Worm (Caenorhabditis elegans) whole organism, L4 larva: ENCODE measurements around the gene idpb-5.

Experiments used
- F26F4.8 ChIP-seq: fragments of 200-800 bp; sonication (Bioruptor generic); conservative IDR thresholded peaks from 2 replicates; pipeline ENCODE4 v1.3.6; 2022; ENCODE audit warnings: missing genetic modification characterization, missing compliant biosample characterization
- F44E2.7 ChIP-seq: fragments of 200-800 bp; sonication (Bioruptor generic); IDR thresholded peaks from 2 replicates; pipeline ENCODE4 v2.1.2; 2022; ENCODE audit warnings: missing genetic modification characterization, missing compliant biosample characterization
- aha-1 ChIP-seq: fragments of 150-350 bp; peaks from one replicate; lab custom pipeline; 2014; ENCODE audit warnings: missing biosample characterization, missing genetic modification characterization
- daf-12 ChIP-seq: fragments of 150-350 bp; optimal IDR thresholded peaks from 2 replicates; lab custom pipeline; 2014; ENCODE audit warnings: missing biosample characterization, missing genetic modification reagents, missing genetic modification characterization
- dmd-6 ChIP-seq: fragments of 200-800 bp; sonication (Bioruptor generic); IDR thresholded peaks from 2 replicates; pipeline ENCODE4 v1.3.6; 2022; ENCODE audit warnings: missing genetic modification reagents, missing genetic modification characterization, missing compliant biosample characterization
- dmd-9 ChIP-seq: fragments of 200-800 bp; sonication (Bioruptor generic); IDR thresholded peaks from 2 replicates; pipeline ENCODE4 v1.3.6; 2022; ENCODE audit warnings: missing genetic modification reagents, missing genetic modification characterization, missing compliant biosample characterization
- jun-1 ChIP-seq: fragments of 150-350 bp; optimal IDR thresholded peaks from 2 replicates; lab custom pipeline; 2014; ENCODE audit warnings: missing biosample characterization, missing genetic modification reagents, missing genetic modification characterization
- lin-39 ChIP-seq: fragments of 150-350 bp; optimal IDR thresholded peaks from 2 replicates; lab custom pipeline; 2014; ENCODE audit warnings: missing biosample characterization, missing genetic modification reagents, missing genetic modification characterization
- mdt-29 ChIP-seq: fragments of 200-800 bp; sonication (Bioruptor generic); IDR thresholded peaks from 2 replicates; pipeline ENCODE4 v1.3.6; 2022; ENCODE audit warnings: missing genetic modification reagents, missing genetic modification characterization, missing compliant biosample characterization
- mep-1 ChIP-seq: fragments of 150-350 bp; sonication (generic microtip); optimal IDR thresholded peaks from 3 replicates; lab custom pipeline; 2014; ENCODE audit warnings: missing biosample characterization, missing genetic modification characterization
- nhr-237 ChIP-seq: sonication (generic microtip); optimal IDR thresholded peaks from 2 replicates; lab custom pipeline; 2017; ENCODE audit warnings: missing biosample characterization, missing genetic modification characterization
- zfp-2 ChIP-seq: sonication (generic microtip); optimal IDR thresholded peaks from 2 replicates; lab custom pipeline; 2016; ENCODE audit warnings: mild to moderate bottlenecking, missing genetic modification characterization, missing compliant biosample characterization
- zip-11 ChIP-seq: fragments of 200-800 bp; sonication (Bioruptor generic); IDR thresholded peaks from 2 replicates; pipeline ENCODE4 v1.3.6; 2022; ENCODE audit warnings: missing genetic modification characterization, missing compliant biosample characterization
- ztf-7 ChIP-seq: fragments of 150-350 bp; optimal IDR thresholded peaks from 2 replicates; lab custom pipeline; 2014; ENCODE audit warnings: missing biosample characterization, missing genetic modification characterization

DNA sequence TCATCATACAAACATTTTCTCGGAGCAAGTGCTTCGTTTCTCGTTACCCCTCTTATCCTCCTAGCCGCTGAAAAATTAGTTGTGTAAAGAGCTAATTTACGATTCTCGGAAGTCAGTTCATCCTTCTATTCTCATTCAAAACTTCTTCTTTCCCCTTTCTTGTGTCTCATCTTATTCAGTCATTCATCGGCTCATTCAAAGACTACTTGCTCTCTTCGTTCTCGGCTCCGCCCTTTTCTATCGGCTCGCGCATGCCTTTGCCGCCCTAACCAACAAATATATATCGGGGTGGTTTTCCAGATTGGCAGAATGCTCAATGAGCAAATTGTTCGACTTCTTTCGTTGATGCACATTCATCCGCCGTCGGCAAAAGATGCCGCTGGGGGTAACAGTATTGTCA is 21.1 kb downstream of the idpb-5 start, which contains the start of gene R13H4.5:
- no peak for TF ChIP-seq jun-1 (tag; lab: Kevin White, UChicago)
- no peak for TF ChIP-seq mep-1 (tag; lab: Kevin White, UChicago)
- TF ChIP-seq dmd-6 (GFP tag; lab: Robert Waterston, UW): no peak
- no peak for TF ChIP-seq F26F4.8 (GFP tag; lab: Robert Waterston, UW)
- TF ChIP-seq daf-12: no peak
- no peak for TF ChIP-seq mdt-29 (GFP tag; lab: Robert Waterston, UW)
- no peak for TF ChIP-seq nhr-237 (tag; lab: Kevin White, UChicago)
- no peak for TF ChIP-seq zip-11 (GFP tag; lab: Robert Waterston, UW)
- TF ChIP-seq F44E2.7 (GFP tag; lab: Robert Waterston, UW): no peak
- TF ChIP-seq aha-1 (tag; lab: Kevin White, UChicago): peak; percentile 2
- TF ChIP-seq dmd-9 (GFP tag; lab: Robert Waterston, UW): no peak
- TF ChIP-seq zfp-2 (tag; lab: Kevin White, UChicago): no peak
- no peak for TF ChIP-seq ztf-7 (tag; lab: Kevin White, UChicago)
- no peak for TF ChIP-seq lin-39
